Worm (Caenorhabditis elegans) whole organism, young adult: Measurements from ENCODE around the gene csb-1.

Experiments used
- C06A6.2 ChIP-seq: fragments of 200-800 bp; sonication (Bioruptor generic); conservative IDR thresholded peaks from 2 replicates; pipeline ENCODE4 v1.3.6; 2022; ENCODE audit warnings: missing genetic modification characterization, missing compliant biosample characterization
- C17E4.6 ChIP-seq: fragments of 200-800 bp; sonication (Bioruptor generic); IDR thresholded peaks from 2 replicates; pipeline ENCODE4 v1.3.6; 2022; ENCODE audit warnings: missing genetic modification reagents, missing genetic modification characterization, missing compliant biosample characterization
- F22D6.2 ChIP-seq: sonication (generic microtip); optimal IDR thresholded peaks from 2 replicates; lab custom pipeline; 2016; ENCODE audit warnings: mild to moderate bottlenecking, missing genetic modification characterization, missing compliant biosample characterization
- F52B5.7 ChIP-seq: sonication (generic microtip); optimal IDR thresholded peaks from 2 replicates; lab custom pipeline; 2016; ENCODE audit warnings: mild to moderate bottlenecking, missing genetic modification characterization, missing compliant biosample characterization
- F55B11.4 ChIP-seq: sonication (generic microtip); optimal IDR thresholded peaks from 2 replicates; lab custom pipeline; 2016; ENCODE audit warnings: missing compliant biosample characterization, missing genetic modification characterization, borderline replicate concordance; ENCODE audit not compliant: insufficient read depth
- K11D2.4 ChIP-seq: fragments of 200-800 bp; sonication (Bioruptor generic); IDR thresholded peaks from 2 replicates; pipeline ENCODE4 v1.3.6; 2022; ENCODE audit warnings: missing genetic modification reagents, missing genetic modification characterization, missing compliant biosample characterization
- T07F8.4 ChIP-seq: sonication (generic microtip); optimal IDR thresholded peaks from 2 replicates; lab custom pipeline; 2016; ENCODE audit warnings: mild to moderate bottlenecking, missing genetic modification characterization, moderate library complexity, missing compliant biosample characterization
- ZK185.1 ChIP-seq: sonication (generic microtip); optimal IDR thresholded peaks from 2 replicates; lab custom pipeline; 2016; ENCODE audit warnings: mild to moderate bottlenecking, missing genetic modification characterization, missing compliant biosample characterization; ENCODE audit not compliant: poor library complexity, severe bottlenecking
- ama-1 ChIP-seq, 3 experiments: fragments of 150-350 bp in 1 of 3; sonication (generic microtip) in 2 of 3; optimal IDR thresholded peaks; 2 replicates each; lab custom pipeline; 2014 to 2018; ENCODE audit warnings: missing biosample characterization in 2 of 3, missing genetic modification characterization in 2 of 3, missing genetic modification reagents in 2 of 3
- athp-1 ChIP-seq: sonication (generic microtip); optimal IDR thresholded peaks from 2 replicates; lab custom pipeline; 2017; ENCODE audit warnings: mild to moderate bottlenecking, missing genetic modification characterization, missing compliant biosample characterization
- bed-1 ChIP-seq: fragments of 200-800 bp; sonication (Bioruptor generic); IDR thresholded peaks from 2 replicates; pipeline ENCODE4 v1.3.6; 2022; ENCODE audit warnings: missing genetic modification reagents, missing genetic modification characterization, missing compliant biosample characterization
- cebp-1 ChIP-seq, 2 experiments: fragments of 200-800 bp in 1 of 2; sonication (Bioruptor generic) in 1 of 2; sonication (generic microtip) in 1 of 2; IDR thresholded peaks in 1 of 2; optimal IDR thresholded peaks in 1 of 2; 2 replicates each; pipeline versions ENCODE4 v1.3.6 to Lab custom; 2017 to 2022; ENCODE audit warnings: missing compliant biosample characterization in 2 of 2, missing genetic modification characterization in 2 of 2, mild to moderate bottlenecking in 1 of 2, missing genetic modification reagents in 1 of 2, moderate library complexity in 1 of 2
- cebp-2 ChIP-seq: fragments of 200-800 bp; sonication (Bioruptor generic); IDR thresholded peaks from 2 replicates; pipeline ENCODE4 v1.3.6; 2022; ENCODE audit warnings: missing genetic modification characterization, missing compliant biosample characterization
- ceh-58 ChIP-seq: fragments of 200-800 bp; sonication (Bioruptor generic); IDR thresholded peaks from 2 replicates; pipeline ENCODE4 v1.3.6; 2022; ENCODE audit warnings: missing genetic modification characterization, missing compliant biosample characterization
- ceh-91 ChIP-seq: fragments of 200-800 bp; sonication (Bioruptor generic); IDR thresholded peaks from 2 replicates; pipeline ENCODE4 v1.3.6; 2022; ENCODE audit warnings: missing genetic modification reagents, missing genetic modification characterization, missing compliant biosample characterization
- chd-7 ChIP-seq: sonication (generic microtip); optimal IDR thresholded peaks from 2 replicates; lab custom pipeline; 2016; ENCODE audit warnings: mild to moderate bottlenecking, missing genetic modification characterization, moderate library complexity, missing compliant biosample characterization
- egl-18 ChIP-seq: fragments of 200-800 bp; sonication (Bioruptor generic); IDR thresholded peaks from 2 replicates; pipeline ENCODE4 v1.3.6; 2022; ENCODE audit warnings: missing genetic modification reagents, missing genetic modification characterization, missing compliant biosample characterization
- egl-44 ChIP-seq: fragments of 200-800 bp; sonication (Bioruptor generic); IDR thresholded peaks from 2 replicates; pipeline ENCODE4 v1.3.6; 2022; ENCODE audit warnings: missing genetic modification reagents, missing genetic modification characterization, missing compliant biosample characterization
- hlh-12 ChIP-seq: sonication (generic microtip); optimal IDR thresholded peaks from 2 replicates; lab custom pipeline; 2016; ENCODE audit warnings: missing genetic modification characterization, missing compliant biosample characterization
- hrde-1 ChIP-seq: sonication (generic microtip); optimal IDR thresholded peaks from 2 replicates; lab custom pipeline; 2016; ENCODE audit warnings: missing genetic modification characterization, mild to moderate bottlenecking, missing compliant biosample characterization, moderate library complexity, missing genotype, missing genetic modification reagents, borderline replicate concordance
- lin-26 ChIP-seq: fragments of 200-800 bp; sonication (Bioruptor generic); IDR thresholded peaks from 2 replicates; pipeline ENCODE4 v1.3.6; 2022; ENCODE audit warnings: missing genetic modification reagents, missing genetic modification characterization, missing compliant biosample characterization
- lir-1 ChIP-seq: fragments of 200-800 bp; sonication (Bioruptor generic); conservative IDR thresholded peaks from 2 replicates; pipeline ENCODE4 v1.3.6; 2022; ENCODE audit warnings: missing genetic modification reagents, missing genetic modification characterization, missing compliant biosample characterization
- lsl-1 ChIP-seq: fragments of 200-800 bp; sonication (Bioruptor generic); optimal IDR thresholded peaks from 2 replicates; lab custom pipeline; 2018; ENCODE audit warnings: mild to moderate bottlenecking, missing genetic modification characterization, moderate library complexity, missing compliant biosample characterization
- madf-10 ChIP-seq: sonication (generic microtip); optimal IDR thresholded peaks from 2 replicates; lab custom pipeline; 2016; ENCODE audit warnings: mild to moderate bottlenecking, missing genetic modification characterization, missing compliant biosample characterization
- madf-6 ChIP-seq: fragments of 200-800 bp; sonication (Bioruptor generic); IDR thresholded peaks from 2 replicates; pipeline ENCODE4 v1.3.6; 2022; ENCODE audit warnings: missing genetic modification reagents, missing genetic modification characterization, missing compliant biosample characterization
- mcd-1 ChIP-seq: fragments of 200-800 bp; sonication (Bioruptor generic); IDR thresholded peaks from 2 replicates; pipeline ENCODE4 v1.3.6; 2022; ENCODE audit warnings: missing genetic modification reagents, missing genetic modification characterization, missing compliant biosample characterization
- mes-4 ChIP-seq: sonication (generic microtip); optimal IDR thresholded peaks from 2 replicates; lab custom pipeline; 2016; ENCODE audit warnings: missing genotype, missing genetic modification characterization, missing compliant biosample characterization
- nfya-2 ChIP-seq: fragments of 200-800 bp; sonication (Bioruptor generic); IDR thresholded peaks from 2 replicates; pipeline ENCODE4 v1.3.6; 2022; ENCODE audit warnings: missing genetic modification reagents, missing genetic modification characterization, missing compliant biosample characterization
- nfyb-1 ChIP-seq: fragments of 200-800 bp; sonication (Bioruptor generic); IDR thresholded peaks from 2 replicates; pipeline ENCODE4 v1.3.6; 2022; ENCODE audit warnings: missing genetic modification reagents, missing genetic modification characterization, missing compliant biosample characterization
- nhr-80 ChIP-seq: sonication (generic microtip); optimal IDR thresholded peaks from 2 replicates; lab custom pipeline; 2016; ENCODE audit warnings: missing genetic modification characterization, missing compliant biosample characterization
- pha-4 ChIP-seq: fragments of 150-350 bp; sonication (generic microtip); optimal IDR thresholded peaks from 2 replicates; lab custom pipeline; 2014; ENCODE audit warnings: missing biosample characterization, missing genetic modification reagents, missing genetic modification characterization
- rcor-1 ChIP-seq: fragments of 200-800 bp; sonication (Bioruptor generic); IDR thresholded peaks from 2 replicates; pipeline ENCODE4 v1.3.6; 2022; ENCODE audit warnings: missing genetic modification reagents, missing genetic modification characterization, missing compliant biosample characterization
- rec-8 ChIP-seq, 2 experiments: sonication (generic microtip); optimal IDR thresholded peaks; 2 replicates each; lab custom pipeline; 2016; ENCODE audit warnings: mild to moderate bottlenecking in 2 of 2, missing genetic modification characterization in 2 of 2, missing genetic modification reagents in 2 of 2, missing genotype in 2 of 2, missing biosample characterization in 1 of 2, missing compliant biosample characterization in 1 of 2, moderate library complexity in 1 of 2
- snpc-1.1 ChIP-seq: sonication (generic microtip); optimal IDR thresholded peaks from 2 replicates; lab custom pipeline; 2017; ENCODE audit warnings: missing genetic modification characterization, mild to moderate bottlenecking, missing compliant biosample characterization, antibody characterized with exemption, moderate library complexity, missing genotype, missing genetic modification reagents; ENCODE audit not compliant: insufficient read depth
- snpc-3.4 ChIP-seq: sonication (generic microtip); optimal IDR thresholded peaks from 2 replicates; lab custom pipeline; 2017; ENCODE audit warnings: missing genetic modification characterization, mild to moderate bottlenecking, missing compliant biosample characterization, antibody characterized with exemption, moderate library complexity, missing genotype, missing genetic modification reagents
- snpc-4 ChIP-seq, 5 experiments: fragments of 150-350 bp in 1 of 5; sonication (generic microtip) in 4 of 5; optimal IDR thresholded peaks; 2 replicates each; lab custom pipeline; 2014 to 2018; ENCODE audit warnings: missing genetic modification characterization in 5 of 5, missing biosample characterization in 3 of 5, antibody characterized with exemption in 2 of 5, mild to moderate bottlenecking in 2 of 5, missing compliant biosample characterization in 2 of 5, missing genotype in 2 of 5, moderate library complexity in 2 of 5, missing genetic modification reagents in 1 of 5
- somi-1 ChIP-seq: fragments of 200-800 bp; sonication (Bioruptor generic); optimal IDR thresholded peaks from 2 replicates; lab custom pipeline; 2018; ENCODE audit warnings: mild to moderate bottlenecking, missing genetic modification characterization, missing compliant biosample characterization
- sptf-2 ChIP-seq: fragments of 200-800 bp; sonication (Bioruptor generic); optimal IDR thresholded peaks from 2 replicates; lab custom pipeline; 2018; ENCODE audit warnings: mild to moderate bottlenecking, missing genetic modification characterization, missing compliant biosample characterization
- tlf-1 ChIP-seq: fragments of 200-800 bp; sonication (Bioruptor generic); optimal IDR thresholded peaks from 2 replicates; lab custom pipeline; 2018; ENCODE audit warnings: mild to moderate bottlenecking, missing genetic modification characterization, missing compliant biosample characterization
- zfh-2 ChIP-seq: fragments of 200-800 bp; sonication (Bioruptor generic); conservative IDR thresholded peaks from 2 replicates; pipeline ENCODE4 v1.3.6; 2022; ENCODE audit warnings: missing genetic modification reagents, missing genetic modification characterization, missing compliant biosample characterization
- zim-3 ChIP-seq: sonication (generic microtip); optimal IDR thresholded peaks from 2 replicates; lab custom pipeline; 2017; ENCODE audit warnings: mild to moderate bottlenecking, missing genetic modification characterization, moderate library complexity, missing compliant biosample characterization
- ztf-18 ChIP-seq: sonication (generic microtip); optimal IDR thresholded peaks from 2 replicates; lab custom pipeline; 2016; ENCODE audit warnings: missing genotype, mild to moderate bottlenecking, missing genetic modification characterization, missing compliant biosample characterization
- ztf-28 ChIP-seq: fragments of 200-800 bp; sonication (Bioruptor generic); IDR thresholded peaks from 2 replicates; pipeline ENCODE4 v1.3.6; 2022; ENCODE audit warnings: missing genetic modification reagents, missing genetic modification characterization, missing compliant biosample characterization

The csb-1 gene

ce11 chrX:15842492-15842891, 23.2 kb downstream of the csb-1 start (continued):
- peak; percentile 25 for TF ChIP-seq chd-7 (tag; lab: Kevin White, UChicago)
- TF ChIP-seq F52B5.7 = no peak
- 0 out of 2 replicates have a peak, but pooled peaks have one; percentile 22 for TF ChIP-seq egl-44
- no peak for TF ChIP-seq mes-4 (tag; lab: Kevin White, UChicago)
- TF ChIP-seq nhr-80 (tag; lab: Kevin White, UChicago) = peak; percentile 98
- no peak for TF ChIP-seq cebp-1 (GFP tag; IDR thresholded peaks at IDR 0.05; lab: Robert Waterston, UW)
- TF ChIP-seq cebp-1 (tag; optimal IDR thresholded peaks at IDR 0.05; lab: Kevin White, UChicago) = peak; percentile 32
- TF ChIP-seq F55B11.4 = no peak
- no peak for TF ChIP-seq ama-1 (optimal IDR thresholded peaks at IDR 0.05; lab: Kevin White, UChicago)
- no peak for TF ChIP-seq ama-1 (GFP tag; optimal IDR thresholded peaks at IDR 0.05; lab: Kevin White, UChicago)
- peak; percentile 38 for TF ChIP-seq ZK185.1 (tag; lab: Kevin White, UChicago)
- TF ChIP-seq, all 124 proteins: peak for 27

DNA sequence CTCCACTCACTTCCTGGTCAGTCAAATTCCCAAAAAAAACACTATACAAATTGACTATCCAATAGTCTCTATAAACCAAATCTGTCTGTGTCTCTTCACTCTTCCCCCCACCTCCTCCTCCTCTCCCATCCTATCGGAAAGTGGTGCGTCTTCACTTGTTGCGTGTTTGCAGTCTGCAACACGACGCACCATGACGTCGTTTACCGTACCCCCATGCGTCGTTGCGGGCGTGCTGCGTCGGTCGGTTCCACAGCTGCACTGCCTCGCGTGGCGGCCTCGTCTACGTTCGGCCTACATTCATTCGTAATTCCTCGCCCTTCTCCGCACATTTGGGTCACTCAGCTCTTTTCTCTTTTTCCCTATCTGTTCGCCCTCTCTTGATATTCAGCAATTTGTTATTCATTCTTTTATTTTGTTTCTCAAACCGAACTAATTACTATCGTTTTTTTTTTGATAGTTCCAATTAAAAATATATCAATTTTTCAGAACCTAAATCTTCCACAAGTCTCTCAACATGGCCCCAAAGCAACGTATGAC, 24.6 kb downstream of the csb-1 start, which contains the start of gene serp-1.1:
TSS of gene serp-1.1 (plus strand) at position 487 of the 537 bp plus-strand sequence.
- TF ChIP-seq ceh-58 (GFP tag; lab: Robert Waterston, UW) = no peak
- peak; percentile 86 for TF ChIP-seq lin-26 (GFP tag; lab: Robert Waterston, UW)
- no peak for TF ChIP-seq ztf-28 (GFP tag; lab: Robert Waterston, UW)
- TF ChIP-seq zfh-2 (GFP tag; lab: Robert Waterston, UW) = peak; percentile 100
- peak; percentile 59 for TF ChIP-seq sptf-2 (GFP tag; lab: Kevin White, UChicago)
- TF ChIP-seq tlf-1 (GFP tag; lab: Kevin White, UChicago) = peak; percentile 96
- peak; percentile 97 for TF ChIP-seq somi-1 (GFP tag; lab: Kevin White, UChicago)
- TF ChIP-seq cebp-2 (GFP tag; lab: Robert Waterston, UW) = peak; percentile 89; the same call in 1 of the 2 replicates
- TF ChIP-seq lsl-1 (GFP tag; lab: Kevin White, UChicago) = peak; percentile 35
- 0 out of 2 replicates have a peak, but pooled peaks have one; percentile 35 for TF ChIP-seq ceh-91 (GFP tag; lab: Robert Waterston, UW)
- no peak; the same call in 1 of the 2 replicates for TF ChIP-seq madf-6
- TF ChIP-seq pha-4 = peak; percentile 94
- peak; percentile 99 for TF ChIP-seq nfyb-1
- TF ChIP-seq rec-8 (tag; optimal IDR thresholded peaks at IDR 0.05; lab: Kevin White, UChicago) = no peak
- TF ChIP-seq bed-1 (GFP tag; lab: Robert Waterston, UW) = no peak
- TF ChIP-seq hrde-1 (tag; lab: Kevin White, UChicago) = no peak
- peak; percentile 96 for TF ChIP-seq egl-44
- peak; percentile 68 for TF ChIP-seq zim-3 (tag; lab: Kevin White, UChicago)
- TF ChIP-seq snpc-3.4 (tag; lab: Kevin White, UChicago) = no peak
- TF ChIP-seq mcd-1 (GFP tag; lab: Robert Waterston, UW) = peak; percentile 95
- peak; percentile 99 for TF ChIP-seq chd-7 (tag; lab: Kevin White, UChicago)
- TF ChIP-seq C06A6.2 (GFP tag; lab: Robert Waterston, UW) = peak; percentile 95
- peak; percentile 90 for TF ChIP-seq egl-18 (GFP tag; lab: Robert Waterston, UW)
- TF ChIP-seq snpc-4 (GFP tag; optimal IDR thresholded peaks at IDR 0.05; lab: Kevin White, UChicago) = peak; percentile 73
- TF ChIP-seq snpc-4 (tag; optimal IDR thresholded peaks at IDR 0.05; lab: Kevin White, UChicago) = peak; percentile 83 to 91 (median 88)
- peak; percentile 40 for TF ChIP-seq T07F8.4 (tag; lab: Kevin White, UChicago)
- TF ChIP-seq madf-10 (tag; lab: Kevin White, UChicago) = peak; percentile 98
- TF ChIP-seq C17E4.6 = peak; percentile 80
- TF ChIP-seq athp-1 (tag; lab: Kevin White, UChicago) = peak; percentile 85
- TF ChIP-seq F22D6.2 (tag; lab: Kevin White, UChicago) = peak; percentile 90
- TF ChIP-seq hlh-12 (tag; lab: Kevin White, UChicago) = no peak
- no peak for TF ChIP-seq mes-4 (tag; lab: Kevin White, UChicago)
- TF ChIP-seq nfya-2 (GFP tag; lab: Robert Waterston, UW) = no peak
- no peak for TF ChIP-seq ama-1 (optimal IDR thresholded peaks at IDR 0.05; lab: Kevin White, UChicago)
- no peak for TF ChIP-seq ama-1 (GFP tag; optimal IDR thresholded peaks at IDR 0.05; lab: Kevin White, UChicago)
- peak; percentile 94 for TF ChIP-seq rcor-1
- peak; percentile 36 for TF ChIP-seq snpc-1.1 (tag; lab: Kevin White, UChicago)
- peak; percentile 90 for TF ChIP-seq lir-1 (GFP tag; lab: Robert Waterston, UW)
- TF ChIP-seq ztf-18 (tag; lab: Kevin White, UChicago) = peak; percentile 85
- peak; percentile 97 for TF ChIP-seq K11D2.4 (GFP tag; lab: Robert Waterston, UW)
